Worm (Caenorhabditis elegans): ENCODE results near the gene T05A1.5.

The T05A1.5 gene

ce11 chrIV:9607945-9608344 lies 61.9 kb downstream of the T05A1.5 start:
- TF ChIP-seq klf-2 (GFP tag; conservative IDR thresholded peaks at IDR 0.05) (no peak), med-1 (GFP tag; optimal IDR thresholded peaks at IDR 0.05; ENCODE audit: insufficient read depth) (no peak), ztf-29 (GFP tag; IDR thresholded peaks at IDR 0.05) (no peak)

- TF ChIP-seq T22C8.4 (GFP tag; IDR thresholded peaks at IDR 0.05) (no peak), ref-1 (GFP tag; conservative IDR thresholded peaks at IDR 0.05) (no peak), tab-1 (GFP tag; IDR thresholded peaks at IDR 0.05) (no peak), ztf-23 (GFP tag; IDR thresholded peaks at IDR 0.05) (no peak), klf-2 (GFP tag; conservative IDR thresholded peaks at IDR 0.05) (no peak), cog-1 (tag; optimal IDR thresholded peaks at IDR 0.05) (no peak), med-1 (GFP tag; optimal IDR thresholded peaks at IDR 0.05; ENCODE audit: insufficient read depth) (no peak), flt-1 (GFP tag; IDR thresholded peaks at IDR 0.05) (no peak), ztf-29 (GFP tag; IDR thresholded peaks at IDR 0.05) (no peak)
Measured at ce11 chrIV:9609095-9609494, 63.0 kb downstream of the T05A1.5 start.
